Fruit fly (Drosophila melanogaster) whole organism, embryonic: ENCODE results near the gene wtrw.

ENCODE experiments used
- Abd-B ChIP-seq: fragments of 200-800 bp; sonication (Bioruptor generic); optimal IDR thresholded peaks from 2 replicates; lab custom pipeline; 2018; ENCODE audit warnings: missing biosample characterization, mild to moderate bottlenecking, missing genetic modification characterization, moderate library complexity
- Adf1 ChIP-seq: fragments of 200-800 bp; sonication (Bioruptor generic); IDR thresholded peaks from 2 replicates; pipeline ENCODE4 v1.3.6; 2022; ENCODE audit warnings: missing biosample characterization, missing genetic modification characterization
- Aef1 ChIP-seq: fragments of 200-800 bp; sonication (Bioruptor generic); IDR thresholded peaks from 3 replicates; pipeline ENCODE4 v1.3.6; 2022; ENCODE audit warnings: missing biosample characterization, missing genetic modification characterization
- Atf3 ChIP-seq: fragments of 200-800 bp; sonication (Bioruptor generic); optimal IDR thresholded peaks from 3 replicates; lab custom pipeline; 2016; ENCODE audit warnings: missing biosample characterization, missing genetic modification characterization
- CG10431 ChIP-seq: fragments of 200-800 bp; sonication (Bioruptor generic); optimal IDR thresholded peaks from 3 replicates; lab custom pipeline; 2018; ENCODE audit warnings: missing biosample characterization, mild to moderate bottlenecking, missing genetic modification characterization
- CG10543 ChIP-seq: fragments of 200-800 bp; sonication (Bioruptor generic); optimal IDR thresholded peaks from 3 replicates; lab custom pipeline; 2017; ENCODE audit warnings: missing biosample characterization, mild to moderate bottlenecking, missing genetic modification characterization, moderate library complexity
- CG10979 ChIP-seq: fragments of 200-800 bp; sonication (Bioruptor generic); optimal IDR thresholded peaks from 2 replicates; lab custom pipeline; 2018; ENCODE audit warnings: missing biosample characterization, mild to moderate bottlenecking, missing genetic modification characterization, moderate library complexity
- CG11093 ChIP-seq: fragments of 200-800 bp; sonication (Bioruptor generic); IDR thresholded peaks from 3 replicates; pipeline ENCODE4 v1.3.6; 2022; ENCODE audit warnings: missing biosample characterization, missing genetic modification characterization
- CG11247 ChIP-seq: fragments of 200-800 bp; sonication (Bioruptor generic); IDR thresholded peaks from 2 replicates; pipeline ENCODE4 v1.3.6; 2022; ENCODE audit warnings: missing biosample characterization, missing genetic modification characterization
- CG13624 ChIP-seq: fragments of 200-800 bp; sonication (Bioruptor generic); optimal IDR thresholded peaks from 2 replicates; lab custom pipeline; 2016; ENCODE audit warnings: missing biosample characterization, missing genetic modification characterization
- CG13775 ChIP-seq: fragments of 200-800 bp; sonication (Bioruptor generic); optimal IDR thresholded peaks from 3 replicates; lab custom pipeline; 2017; ENCODE audit warnings: missing biosample characterization, mild to moderate bottlenecking, missing genetic modification characterization
- CG14860 ChIP-seq: fragments of 200-800 bp; sonication (Bioruptor generic); IDR thresholded peaks from 3 replicates; pipeline ENCODE4 v1.3.6; 2022; ENCODE audit warnings: missing biosample characterization, missing genetic modification characterization; ENCODE audit not compliant: partially characterized antibody
- CG15601 ChIP-seq: fragments of 200-800 bp; sonication (Bioruptor generic); optimal IDR thresholded peaks from 3 replicates; lab custom pipeline; 2019; ENCODE audit warnings: missing biosample characterization, mild to moderate bottlenecking, missing genetic modification characterization, moderate library complexity
- CG34376 ChIP-seq: fragments of 200-800 bp; sonication (Bioruptor generic); optimal IDR thresholded peaks from 2 replicates; lab custom pipeline; 2018; ENCODE audit warnings: missing biosample characterization, mild to moderate bottlenecking, missing genetic modification characterization
- CG34422 ChIP-seq: fragments of 200-800 bp; sonication (Bioruptor generic); IDR thresholded peaks from 3 replicates; pipeline ENCODE4 v1.3.6; 2022; ENCODE audit warnings: missing biosample characterization, missing genetic modification characterization
- CG6683 ChIP-seq: fragments of 200-800 bp; sonication (Bioruptor generic); optimal IDR thresholded peaks from 2 replicates; lab custom pipeline; 2017; ENCODE audit warnings: missing biosample characterization, mild to moderate bottlenecking, missing genetic modification characterization, missing genetic modification reagents
- CG6854 ChIP-seq: fragments of 200-800 bp; sonication (Bioruptor generic); optimal IDR thresholded peaks from 3 replicates; lab custom pipeline; 2017; ENCODE audit warnings: missing biosample characterization, mild to moderate bottlenecking, missing genetic modification characterization
- CG7556 ChIP-seq: fragments of 200-800 bp; sonication (Bioruptor generic); optimal IDR thresholded peaks from 2 replicates; lab custom pipeline; 2017; ENCODE audit warnings: missing biosample characterization, mild to moderate bottlenecking, missing genetic modification characterization
- CG8944 ChIP-seq: fragments of 200-800 bp; sonication (Bioruptor generic); optimal IDR thresholded peaks from 3 replicates; lab custom pipeline; 2016; ENCODE audit warnings: missing biosample characterization, missing genetic modification characterization
- CG9437 ChIP-seq: fragments of 200-800 bp; sonication (Bioruptor generic); optimal IDR thresholded peaks from 2 replicates; lab custom pipeline; 2018; ENCODE audit warnings: missing biosample characterization, mild to moderate bottlenecking, missing genetic modification characterization
- CG9876 ChIP-seq: fragments of 200-800 bp; sonication (Bioruptor generic); optimal IDR thresholded peaks from 2 replicates; lab custom pipeline; 2016; ENCODE audit warnings: missing biosample characterization, missing genetic modification characterization
- Camta ChIP-seq: fragments of 200-800 bp; sonication (Bioruptor generic); optimal IDR thresholded peaks from 2 replicates; lab custom pipeline; 2016; ENCODE audit warnings: missing biosample characterization, missing genetic modification characterization
- D19B ChIP-seq: fragments of 200-800 bp; sonication (Bioruptor generic); optimal IDR thresholded peaks from 2 replicates; lab custom pipeline; 2017; ENCODE audit warnings: missing biosample characterization, mild to moderate bottlenecking, missing genetic modification characterization
- Doc2 ChIP-seq: fragments of 200-800 bp; sonication (Bioruptor generic); IDR thresholded peaks from 2 replicates; pipeline ENCODE4 v1.3.6; 2022; ENCODE audit warnings: missing biosample characterization, missing genetic modification characterization
- Nf-YC ChIP-seq: fragments of 200-800 bp; optimal IDR thresholded peaks from 3 replicates; lab custom pipeline; 2019; ENCODE audit warnings: missing biosample characterization, mild to moderate bottlenecking, missing genetic modification characterization, moderate library complexity
- NfI ChIP-seq: fragments of 200-800 bp; sonication (Bioruptor generic); optimal IDR thresholded peaks from 3 replicates; lab custom pipeline; 2018; ENCODE audit warnings: missing biosample characterization, mild to moderate bottlenecking, missing genetic modification characterization, moderate library complexity
- Opbp ChIP-seq: fragments of 200-800 bp; sonication (Bioruptor generic); IDR thresholded peaks from 3 replicates; pipeline ENCODE4 v1.3.6; 2022; ENCODE audit warnings: missing biosample characterization, missing genetic modification characterization; ENCODE audit not compliant: partially characterized antibody
- PHDP ChIP-seq: fragments of 200-800 bp; sonication (Bioruptor generic); optimal IDR thresholded peaks from 3 replicates; lab custom pipeline; 2018; ENCODE audit warnings: missing biosample characterization, mild to moderate bottlenecking, missing genetic modification characterization, moderate library complexity
- Usf ChIP-seq: fragments of 200-800 bp; sonication (Bioruptor generic); optimal IDR thresholded peaks from 2 replicates; lab custom pipeline; 2017; ENCODE audit warnings: missing genotype, missing biosample characterization, missing genetic modification characterization
- YL-1 ChIP-seq: fragments of 200-800 bp; sonication (Bioruptor generic); optimal IDR thresholded peaks from 3 replicates; lab custom pipeline; 2017; ENCODE audit warnings: missing biosample characterization, mild to moderate bottlenecking, missing genetic modification characterization
- cad ChIP-seq: fragments of >200 bp; optimal IDR thresholded peaks from 2 replicates; lab custom pipeline; 2017; ENCODE audit warnings: missing biosample characterization, missing genetic modification characterization
- chn ChIP-seq: fragments of 200-800 bp; sonication (Bioruptor generic); optimal IDR thresholded peaks from 2 replicates; lab custom pipeline; 2016; ENCODE audit warnings: missing biosample characterization, missing genetic modification characterization
- crp ChIP-seq, 2 experiments: fragments of 200-800 bp; sonication (Bioruptor generic); optimal IDR thresholded peaks; 2 replicates in 1 of 2; 3 replicates in 1 of 2; lab custom pipeline; 2017; ENCODE audit warnings: missing biosample characterization in 2 of 2, missing genetic modification characterization in 2 of 2, mild to moderate bottlenecking in 1 of 2, moderate library complexity in 1 of 2
- da ChIP-seq: fragments of 200-800 bp; sonication (Bioruptor generic); optimal IDR thresholded peaks from 2 replicates; lab custom pipeline; 2016; ENCODE audit warnings: missing biosample characterization, missing genetic modification characterization
- emc ChIP-seq: fragments of 200-800 bp; sonication (Bioruptor generic); optimal IDR thresholded peaks from 2 replicates; lab custom pipeline; 2016; ENCODE audit warnings: missing biosample characterization, missing genetic modification characterization
- ewg ChIP-seq: fragments of 200-800 bp; sonication (Bioruptor generic); optimal IDR thresholded peaks from 3 replicates; lab custom pipeline; 2017; ENCODE audit warnings: mild to moderate bottlenecking, missing biosample characterization, missing genetic modification reagents, missing genetic modification characterization
- fd3F ChIP-seq: fragments of 200-800 bp; sonication (Bioruptor generic); optimal IDR thresholded peaks from 2 replicates; lab custom pipeline; 2018; ENCODE audit warnings: missing biosample characterization, mild to moderate bottlenecking, missing genetic modification characterization, moderate library complexity
- fu2 ChIP-seq: fragments of 200-800 bp; sonication (Bioruptor generic); optimal IDR thresholded peaks from 2 replicates; lab custom pipeline; 2016; ENCODE audit warnings: missing biosample characterization, missing genetic modification characterization
- gem ChIP-seq: fragments of 200-800 bp; sonication (Bioruptor generic); optimal IDR thresholded peaks from 2 replicates; lab custom pipeline; 2019; ENCODE audit warnings: missing biosample characterization, mild to moderate bottlenecking, missing genetic modification characterization, moderate library complexity
- ind ChIP-seq: fragments of 200-800 bp; sonication (Bioruptor generic); optimal IDR thresholded peaks from 3 replicates; lab custom pipeline; 2016; ENCODE audit warnings: missing biosample characterization, missing genetic modification characterization
- jigr1 ChIP-seq: fragments of 200-800 bp; sonication (Bioruptor generic); IDR thresholded peaks from 3 replicates; pipeline ENCODE4 v1.3.6; 2022; ENCODE audit warnings: missing biosample characterization, missing genetic modification characterization
- knrl ChIP-seq: fragments of 200-800 bp; sonication (Bioruptor generic); IDR thresholded peaks from 3 replicates; pipeline ENCODE4 v1.3.6; 2022; ENCODE audit warnings: missing biosample characterization, missing genetic modification characterization; ENCODE audit not compliant: partially characterized antibody
- maf-S ChIP-seq: fragments of 200-800 bp; sonication (Bioruptor generic); optimal IDR thresholded peaks from 2 replicates; lab custom pipeline; 2016; ENCODE audit warnings: missing biosample characterization, missing genetic modification characterization
- nmo ChIP-seq: fragments of 200-800 bp; sonication (Bioruptor generic); optimal IDR thresholded peaks from 2 replicates; lab custom pipeline; 2018; ENCODE audit warnings: missing biosample characterization, mild to moderate bottlenecking, missing genetic modification characterization, moderate library complexity
- pfk ChIP-seq: fragments of 200-800 bp; sonication (Bioruptor generic); optimal IDR thresholded peaks from 2 replicates; lab custom pipeline; 2018; ENCODE audit warnings: missing biosample characterization, mild to moderate bottlenecking, missing genetic modification characterization, moderate library complexity
- pum ChIP-seq: fragments of 200-800 bp; sonication (Bioruptor generic); optimal IDR thresholded peaks from 2 replicates; lab custom pipeline; 2016; ENCODE audit warnings: missing biosample characterization, missing genetic modification characterization
- row ChIP-seq: fragments of 200-800 bp; sonication (Bioruptor generic); IDR thresholded peaks from 3 replicates; pipeline ENCODE4 v1.3.6; 2022; ENCODE audit warnings: missing biosample characterization, missing genetic modification characterization
- schlank ChIP-seq: fragments of 200-800 bp; sonication (Bioruptor generic); optimal IDR thresholded peaks from 2 replicates; lab custom pipeline; 2018; ENCODE audit warnings: missing biosample characterization, mild to moderate bottlenecking, missing genetic modification characterization
- trem ChIP-seq: fragments of 200-800 bp; optimal IDR thresholded peaks from 3 replicates; lab custom pipeline; 2019; ENCODE audit warnings: missing biosample characterization, mild to moderate bottlenecking, missing genetic modification characterization, moderate library complexity
- unpg ChIP-seq: fragments of 200-800 bp; sonication (Bioruptor generic); optimal IDR thresholded peaks from 3 replicates; lab custom pipeline; 2018; ENCODE audit warnings: missing biosample characterization, mild to moderate bottlenecking, missing genetic modification characterization, moderate library complexity

Gene wtrw

DNA sequence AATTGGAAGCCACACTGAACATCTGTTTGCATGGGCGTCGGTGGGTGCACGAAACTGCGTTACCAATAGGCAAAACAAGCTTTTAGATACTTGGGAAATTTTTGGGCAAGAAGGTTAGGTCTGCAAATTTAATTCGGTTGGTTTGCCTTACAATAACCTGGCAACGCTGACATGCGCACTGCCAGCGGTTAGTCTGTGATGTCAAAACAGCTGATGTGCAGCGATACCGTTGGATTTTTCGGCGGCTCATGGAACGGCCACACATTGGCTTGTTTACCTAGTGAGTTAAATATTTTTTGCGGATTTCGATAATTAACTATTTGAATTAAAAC lies 4.3 kb upstream of the wtrw start, which contains the start of gene ArgRS-m (continued):
- peak; percentile 99 for TF ChIP-seq ewg
- TF ChIP-seq CG9437 (GFP tag; lab: Kevin White, UChicago) = peak; percentile 15
- peak; percentile 69 for TF ChIP-seq nmo
- peak; percentile 59; the same call in 2 of the 3 replicates for TF ChIP-seq row (GFP tag; lab: Robert Waterston, UW)
- peak; percentile 51 for TF ChIP-seq CG7556 (GFP tag; lab: Kevin White, UChicago)
- TF ChIP-seq unpg (GFP tag; lab: Kevin White, UChicago) = peak; percentile 42
- no peak for TF ChIP-seq pfk (GFP tag; lab: Kevin White, UChicago)
- no peak for TF ChIP-seq CG14860 (GFP tag; lab: Robert Waterston, UW)
- peak; percentile 34; the same call in 1 of the 3 replicates for TF ChIP-seq Opbp
- peak; percentile 32 for TF ChIP-seq CG6854 (GFP tag; lab: Kevin White, UChicago)
- peak; percentile 67 for TF ChIP-seq CG13624 (GFP tag; lab: Kevin White, UChicago)
- peak; percentile 67 to 98 for TF ChIP-seq crp (GFP tag; optimal IDR thresholded peaks at IDR 0.05; lab: Kevin White, UChicago)
- TF ChIP-seq CG34376 (GFP tag; lab: Kevin White, UChicago) = peak; percentile 44
- TF ChIP-seq Usf (GFP tag; lab: Kevin White, UChicago) = peak; percentile 1
- TF ChIP-seq CG8944 = peak; percentile 45
- TF ChIP-seq D19B = peak; percentile 28
- TF ChIP-seq Camta (GFP tag; lab: Kevin White, UChicago) = peak; percentile 20
- peak; percentile 58 for TF ChIP-seq NfI (GFP tag; lab: Kevin White, UChicago)
- peak; percentile 37 for TF ChIP-seq fd3F (GFP tag; lab: Kevin White, UChicago)
- TF ChIP-seq schlank = peak; percentile 42
- peak; percentile 17 for TF ChIP-seq Nf-YC
- TF ChIP-seq pum (GFP tag; lab: Kevin White, UChicago) = no peak
- TF ChIP-seq Atf3 (GFP tag; lab: Kevin White, UChicago) = peak; percentile 55
- TF ChIP-seq CG10979 (tag; lab: Kevin White, UChicago) = no peak
- peak; percentile 74 for TF ChIP-seq fu2 (GFP tag; lab: Kevin White, UChicago)
- TF ChIP-seq da (GFP tag; lab: Kevin White, UChicago) = no peak
- TF ChIP-seq chn (GFP tag; lab: Kevin White, UChicago) = peak; percentile 20
- TF ChIP-seq CG34422 (GFP tag; lab: Robert Waterston, UW) = peak; percentile 48; the same call in 1 of the 3 replicates
- peak; percentile 86 for TF ChIP-seq CG10431 (GFP tag; lab: Kevin White, UChicago)
- TF ChIP-seq CG9876 (GFP tag; lab: Kevin White, UChicago) = no peak
- peak; percentile 53 for TF ChIP-seq PHDP (tag; lab: Kevin White, UChicago)
- TF ChIP-seq ind = peak; percentile 67
- 0 out of 3 replicates have a peak, but pooled peaks have one; percentile 32 for TF ChIP-seq knrl (GFP tag; lab: Robert Waterston, UW)
- TF ChIP-seq YL-1 (GFP tag; lab: Kevin White, UChicago) = peak; percentile 39
- peak; percentile 5 for TF ChIP-seq CG6683 (GFP tag; lab: Kevin White, UChicago)
- no peak for TF ChIP-seq CG15601
- TF ChIP-seq Doc2 (GFP tag; lab: Robert Waterston, UW) = no peak
- TF ChIP-seq Abd-B (GFP tag; lab: Kevin White, UChicago) = peak; percentile 17
- no peak for TF ChIP-seq cad
- no peak for TF ChIP-seq CG11093
- TF ChIP-seq jigr1 (GFP tag; lab: Robert Waterston, UW) = no peak
- peak; percentile 58 for TF ChIP-seq gem (tag; lab: Kevin White, UChicago)
- peak; percentile 62 for TF ChIP-seq CG13775
- peak; percentile 20; the same call in 1 of the 3 replicates for TF ChIP-seq Aef1 (GFP tag; lab: Robert Waterston, UW)
- TF ChIP-seq trem (tag; lab: Kevin White, UChicago) = peak; percentile 79
- peak; percentile 28 for TF ChIP-seq emc
- TF ChIP-seq CG10543 (GFP tag; lab: Kevin White, UChicago) = peak; percentile 59
- TF ChIP-seq maf-S (GFP tag; lab: Kevin White, UChicago) = peak; percentile 28
- TF ChIP-seq Adf1 (GFP tag; lab: Robert Waterston, UW) = peak; percentile 23; the same call in 1 of the 2 replicates
- 0 out of 2 replicates have a peak, but pooled peaks have one; percentile 21 for TF ChIP-seq CG11247 (GFP tag; lab: Robert Waterston, UW)
